Fruit fly (Drosophila melanogaster): ENCODE results near the gene CG14416.
A peak's percentile ranks its signal among the peaks of the same experiment; 100 is the strongest.

CG14416 gene

DNA sequence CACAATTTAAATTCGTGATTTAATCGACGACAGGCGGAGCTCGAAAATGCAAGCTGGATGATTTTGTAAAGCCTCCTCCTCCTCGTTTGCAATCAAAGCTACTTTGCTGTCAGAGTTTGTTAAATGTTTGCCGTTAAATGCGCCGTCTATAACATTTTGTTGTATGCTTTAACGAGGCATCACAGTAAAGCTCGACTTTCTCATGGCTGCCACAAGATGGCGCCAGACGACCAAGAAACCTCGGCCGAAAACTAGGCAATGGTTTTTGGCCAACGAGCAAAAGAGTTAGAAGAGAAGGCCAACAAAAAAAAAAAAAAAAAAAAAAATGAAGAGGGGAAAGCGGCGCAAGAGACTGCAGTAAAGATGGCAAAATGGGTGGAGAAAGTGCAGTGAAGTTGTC, 3.2 kb downstream of the CG14416 start (continued):
- TF ChIP-seq ATbp (GFP tag; optimal IDR thresholded peaks at IDR 0.05) (no peak), stwl (tag; optimal IDR thresholded peaks at IDR 0.05) (peak; percentile 4)

DNA sequence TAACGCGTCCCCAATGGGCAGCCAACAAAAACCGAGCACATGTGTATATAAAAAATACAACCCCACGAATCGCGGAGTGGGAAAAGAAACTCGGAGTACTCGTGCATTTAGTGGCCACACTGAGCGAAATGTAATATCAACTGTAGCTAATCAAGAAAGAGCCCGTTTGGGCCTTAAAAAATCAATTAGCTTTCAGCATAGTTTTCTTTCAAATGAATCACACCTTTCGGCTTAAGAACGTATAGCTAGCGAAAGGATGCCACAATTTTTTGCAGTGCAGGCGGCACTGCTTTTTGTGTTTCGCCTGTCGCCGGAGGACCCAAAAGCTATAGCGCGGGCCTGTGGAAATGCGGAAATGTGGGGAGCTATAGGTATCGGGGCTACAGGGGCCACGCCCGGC, 11.7 kb downstream of the CG14416 start:
- TF ChIP-seq inv (GFP tag; IDR thresholded peaks at IDR 0.05; ENCODE audit: partially characterized antibody) (no peak), BEAF-32 (GFP tag; optimal IDR thresholded peaks at IDR 0.05) (no peak), Myb (GFP tag; optimal IDR thresholded peaks at IDR 0.05) (no peak), CG17361 (GFP tag; IDR thresholded peaks at IDR 0.05) (0 out of 3 replicates have a peak, but pooled peaks have one; percentile 29), CG6854 (GFP tag; optimal IDR thresholded peaks at IDR 0.05) (peak; percentile 8), dati (GFP tag; IDR thresholded peaks at IDR 0.05) (no peak), slbo (GFP tag; IDR thresholded peaks at IDR 0.05) (peak; percentile 46), CG3281 (GFP tag; optimal IDR thresholded peaks at IDR 0.05) (peak; percentile 17), ttk (GFP tag; IDR thresholded peaks at IDR 0.05) (peak; percentile 42; the same call in 1 of the 2 replicates), Sox102F (GFP tag; optimal IDR thresholded peaks at IDR 0.05) (peak; percentile 55), Mes4 (GFP tag; optimal IDR thresholded peaks at IDR 0.05) (no peak), zfh1 (GFP tag; IDR thresholded peaks at IDR 0.05) (0 out of 3 replicates have a peak, but pooled peaks have one; percentile 15), Sin3A (optimal IDR thresholded peaks at IDR 0.05) (no peak), HLH54F (GFP tag; optimal IDR thresholded peaks at IDR 0.05) (peak; percentile 7), hkb (optimal IDR thresholded peaks at IDR 0.05) (no peak), hkb (GFP tag; IDR thresholded peaks at IDR 0.05) (peak; percentile 21; the same call in 1 of the 2 replicates), CG7987 (GFP tag; optimal IDR thresholded peaks at IDR 0.05) (no peak), zfh2 (GFP tag; optimal IDR thresholded peaks at IDR 0.05) (no peak), CG10321 (GFP tag; IDR thresholded peaks at IDR 0.05) (no peak), Fer3 (tag; optimal IDR thresholded peaks at IDR 0.05) (peak; percentile 22), CG12659 (GFP tag; optimal IDR thresholded peaks at IDR 0.05) (peak; percentile 11), gem (tag; optimal IDR thresholded peaks at IDR 0.05) (peak; percentile 53), grau (tag; optimal IDR thresholded peaks at IDR 0.05) (peak; percentile 37), ATbp (GFP tag; optimal IDR thresholded peaks at IDR 0.05) (peak; percentile 28), odd (GFP tag; optimal IDR thresholded peaks at IDR 0.05) (no peak), tna (GFP tag; IDR thresholded peaks at IDR 0.05; ENCODE audit: partially characterized antibody) (no peak), CG9609 (GFP tag; optimal IDR thresholded peaks at IDR 0.05) (no peak), CG14860 (GFP tag; IDR thresholded peaks at IDR 0.05; ENCODE audit: partially characterized antibody) (no peak), CG14050 (GFP tag; IDR thresholded peaks at IDR 0.05) (no peak), CG6765 (GFP tag; optimal IDR thresholded peaks at IDR 0.05) (no peak), cg (GFP tag; optimal IDR thresholded peaks at IDR 0.05) (no peak), br (optimal IDR thresholded peaks at IDR 0.05) (no peak), twi (tag; optimal IDR thresholded peaks at IDR 0.05) (no peak), CG12071 (GFP tag; optimal IDR thresholded peaks at IDR 0.05) (peak; percentile 48), CG14014 (GFP tag; IDR thresholded peaks at IDR 0.05) (0 out of 2 replicates have a peak, but pooled peaks have one; percentile 41), Neu2 (GFP tag; optimal IDR thresholded peaks at IDR 0.05; ENCODE audit: borderline replicate concordance) (no peak), CG9215 (GFP tag; IDR thresholded peaks at IDR 0.05) (no peak), otp (GFP tag; IDR thresholded peaks at IDR 0.05) (0 out of 3 replicates have a peak, but pooled peaks have one; percentile 10), pzg (GFP tag; optimal IDR thresholded peaks at IDR 0.05) (no peak), MTF-1 (GFP tag; optimal IDR thresholded peaks at IDR 0.05; ENCODE audit: borderline replicate concordance) (no peak), Sox100B (GFP tag; optimal IDR thresholded peaks at IDR 0.05) (no peak), ind (GFP tag; optimal IDR thresholded peaks at IDR 0.05) (peak; percentile 44), CG10274 (GFP tag; optimal IDR thresholded peaks at IDR 0.05) (no peak), gro (GFP tag; optimal IDR thresholded peaks at IDR 0.05) (no peak), B-H1 (GFP tag; IDR thresholded peaks at IDR 0.05) (no peak; the same call in 2 of the 3 replicates), CG15269 (tag; optimal IDR thresholded peaks at IDR 0.05) (peak; percentile 39), CG4424 (GFP tag; optimal IDR thresholded peaks at IDR 0.05) (peak; percentile 12), Six4 (GFP tag; optimal IDR thresholded peaks at IDR 0.05) (no peak), cas (GFP tag; IDR thresholded peaks at IDR 0.05) (no peak)
